Worm (Caenorhabditis elegans) whole organism, young adult: Measurements from ENCODE around the gene lin-31.

ENCODE experiments used
- C06A6.2 ChIP-seq: fragments of 200-800 bp; sonication (Bioruptor generic); conservative IDR thresholded peaks from 2 replicates; pipeline ENCODE4 v1.3.6; 2022; ENCODE audit warnings: missing genetic modification characterization, missing compliant biosample characterization
- F33H1.4 ChIP-seq: fragments of 200-800 bp; sonication (Bioruptor generic); IDR thresholded peaks from 2 replicates; pipeline ENCODE4 v1.3.6; 2022; ENCODE audit warnings: missing genetic modification reagents, missing genetic modification characterization, missing compliant biosample characterization
- F49E8.2 ChIP-seq: sonication (generic microtip); optimal IDR thresholded peaks from 3 replicates; lab custom pipeline; 2017; ENCODE audit warnings: missing genetic modification characterization, mild to moderate bottlenecking, missing compliant biosample characterization, antibody characterized with exemption, moderate library complexity; ENCODE audit not compliant: insufficient read depth
- aptf-2 ChIP-seq: fragments of 200-800 bp; sonication (Bioruptor generic); conservative IDR thresholded peaks from 2 replicates; pipeline ENCODE4 v1.3.6; 2022; ENCODE audit warnings: missing genetic modification reagents, missing genetic modification characterization, missing compliant biosample characterization
- cebp-1 ChIP-seq, 2 experiments: fragments of 200-800 bp in 1 of 2; sonication (Bioruptor generic) in 1 of 2; sonication (generic microtip) in 1 of 2; IDR thresholded peaks in 1 of 2; optimal IDR thresholded peaks in 1 of 2; 2 replicates each; pipeline versions ENCODE4 v1.3.6 to Lab custom; 2017 to 2022; ENCODE audit warnings: missing compliant biosample characterization in 2 of 2, missing genetic modification characterization in 2 of 2, mild to moderate bottlenecking in 1 of 2, missing genetic modification reagents in 1 of 2, moderate library complexity in 1 of 2
- ceh-40 ChIP-seq: fragments of 200-800 bp; sonication (Bioruptor generic); IDR thresholded peaks from 2 replicates; pipeline ENCODE4 v1.3.6; 2022; ENCODE audit warnings: missing genetic modification characterization, missing compliant biosample characterization
- ceh-58 ChIP-seq: fragments of 200-800 bp; sonication (Bioruptor generic); IDR thresholded peaks from 2 replicates; pipeline ENCODE4 v1.3.6; 2022; ENCODE audit warnings: missing genetic modification characterization, missing compliant biosample characterization
- him-1 ChIP-seq: sonication (generic microtip); optimal IDR thresholded peaks from 2 replicates; lab custom pipeline; 2016; ENCODE audit warnings: missing genotype, missing genetic modification reagents, missing genetic modification characterization, missing compliant biosample characterization
- hlh-12 ChIP-seq: sonication (generic microtip); optimal IDR thresholded peaks from 2 replicates; lab custom pipeline; 2016; ENCODE audit warnings: missing genetic modification characterization, missing compliant biosample characterization
- hmg-20 ChIP-seq: fragments of 200-800 bp; sonication (Bioruptor generic); IDR thresholded peaks from 2 replicates; pipeline ENCODE4 v1.3.6; 2022; ENCODE audit warnings: missing genetic modification reagents, missing genetic modification characterization, missing compliant biosample characterization
- lir-1 ChIP-seq: fragments of 200-800 bp; sonication (Bioruptor generic); conservative IDR thresholded peaks from 2 replicates; pipeline ENCODE4 v1.3.6; 2022; ENCODE audit warnings: missing genetic modification reagents, missing genetic modification characterization, missing compliant biosample characterization
- madf-6 ChIP-seq: fragments of 200-800 bp; sonication (Bioruptor generic); IDR thresholded peaks from 2 replicates; pipeline ENCODE4 v1.3.6; 2022; ENCODE audit warnings: missing genetic modification reagents, missing genetic modification characterization, missing compliant biosample characterization
- nhr-179 ChIP-seq: sonication (generic microtip); optimal IDR thresholded peaks from 2 replicates; lab custom pipeline; 2016; ENCODE audit warnings: mild to moderate bottlenecking, missing genetic modification characterization, missing compliant biosample characterization
- nhr-80 ChIP-seq: sonication (generic microtip); optimal IDR thresholded peaks from 2 replicates; lab custom pipeline; 2016; ENCODE audit warnings: missing genetic modification characterization, missing compliant biosample characterization
- nhr-90 ChIP-seq: sonication (generic microtip); optimal IDR thresholded peaks from 2 replicates; lab custom pipeline; 2016; ENCODE audit warnings: missing genotype, mild to moderate bottlenecking, missing genetic modification characterization, missing compliant biosample characterization
- rcor-1 ChIP-seq: fragments of 200-800 bp; sonication (Bioruptor generic); IDR thresholded peaks from 2 replicates; pipeline ENCODE4 v1.3.6; 2022; ENCODE audit warnings: missing genetic modification reagents, missing genetic modification characterization, missing compliant biosample characterization
- snpc-1.3 ChIP-seq: sonication (generic microtip); optimal IDR thresholded peaks from 2 replicates; lab custom pipeline; 2017; ENCODE audit warnings: missing genetic modification characterization, mild to moderate bottlenecking, missing compliant biosample characterization, antibody characterized with exemption, moderate library complexity, missing genotype, missing genetic modification reagents; ENCODE audit not compliant: insufficient read depth
- unc-130 ChIP-seq: sonication (generic microtip); optimal IDR thresholded peaks from 2 replicates; lab custom pipeline; 2016; ENCODE audit warnings: missing genetic modification reagents, missing genetic modification characterization, missing compliant biosample characterization
- unc-62 ChIP-seq: fragments of 150-350 bp; optimal IDR thresholded peaks from 2 replicates; lab custom pipeline; 2014; ENCODE audit warnings: missing biosample characterization, missing genetic modification reagents, missing genetic modification characterization
- zfh-2 ChIP-seq: fragments of 200-800 bp; sonication (Bioruptor generic); conservative IDR thresholded peaks from 2 replicates; pipeline ENCODE4 v1.3.6; 2022; ENCODE audit warnings: missing genetic modification reagents, missing genetic modification characterization, missing compliant biosample characterization
- ztf-25 ChIP-seq: fragments of 200-800 bp; sonication (Bioruptor generic); IDR thresholded peaks from 2 replicates; pipeline ENCODE4 v1.3.6; 2022; ENCODE audit warnings: missing genetic modification reagents, missing genetic modification characterization, missing compliant biosample characterization

The lin-31 gene

ce11 chrII:4025462-4025861 lies 43.1 kb downstream of the lin-31 start, which contains the start of gene K07D4.5:
TSS of gene K07D4.5 (minus strand) at chrII:4025562.
- TF ChIP-seq nhr-179 (no peak), C06A6.2 (GFP tag; lab: Robert Waterston, UW) (no peak), F33H1.4 (GFP tag; lab: Robert Waterston, UW) (no peak)

DNA sequence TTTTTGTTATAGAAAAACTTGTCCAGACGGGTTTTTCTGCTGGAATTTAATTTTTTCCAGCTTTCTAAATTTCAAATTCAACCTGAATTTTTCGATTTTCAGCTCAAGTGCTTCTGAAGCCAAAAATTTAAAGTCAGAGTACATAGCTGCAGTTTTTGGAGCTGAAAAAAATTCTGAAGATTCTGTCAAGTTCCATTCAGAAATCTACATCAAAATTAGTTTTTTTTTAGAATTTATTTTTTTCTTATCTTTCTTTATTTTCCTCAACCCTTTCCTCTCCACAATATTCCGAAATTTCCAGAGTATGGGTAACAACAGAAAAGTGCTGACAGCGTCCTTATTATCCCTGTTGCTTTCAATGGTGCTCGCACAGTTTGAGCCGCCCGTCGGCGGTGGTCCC lies 45.9 kb downstream of the lin-31 start, which contains the start of gene K07D4.9:
K07D4.9 (plus strand) TSS at position 301 of the 400 bp plus-strand sequence.
- TF ChIP-seq ceh-58 (GFP tag; lab: Robert Waterston, UW) (no peak), hmg-20 (GFP tag; lab: Robert Waterston, UW) (no peak), snpc-1.3 (tag; lab: Kevin White, UChicago) (no peak), aptf-2 (GFP tag; lab: Robert Waterston, UW) (no peak), him-1 (tag; lab: Kevin White, UChicago) (no peak), unc-130 (GFP tag; lab: Kevin White, UChicago) (no peak), nhr-80 (tag; lab: Kevin White, UChicago) (no peak), cebp-1 (GFP tag; IDR thresholded peaks at IDR 0.05; lab: Robert Waterston, UW) (no peak), cebp-1 (tag; optimal IDR thresholded peaks at IDR 0.05; lab: Kevin White, UChicago) (no peak), madf-6 (GFP tag; lab: Robert Waterston, UW) (no peak), unc-62 (GFP tag; lab: Kevin White, UChicago) (no peak), lir-1 (GFP tag; lab: Robert Waterston, UW) (no peak), zfh-2 (no peak), ztf-25 (no peak)

DNA sequence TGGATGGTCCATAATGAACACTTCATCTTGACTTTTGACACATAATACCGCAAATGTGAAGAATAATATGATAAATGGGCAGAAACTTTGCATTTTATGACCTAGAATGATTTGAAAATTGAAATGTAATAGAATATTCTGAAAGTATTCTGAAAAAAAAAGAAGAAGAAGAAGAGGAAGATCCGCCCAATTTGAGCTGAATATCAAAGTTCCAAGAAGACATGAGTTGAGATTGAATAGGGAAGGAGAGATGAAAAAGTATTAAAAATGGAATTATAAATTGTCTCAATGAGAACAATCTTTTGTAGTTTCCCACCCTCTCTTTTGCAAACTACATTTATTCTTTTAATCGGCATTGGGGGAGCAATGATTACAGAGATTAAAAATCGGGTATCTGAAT lies 49.9 kb downstream of the lin-31 start, which contains the start of gene K07D4.4:
K07D4.4 (minus strand) TSS at position 101 of the 400 bp plus-strand sequence.
- TF ChIP-seq F49E8.2 (no peak), hlh-12 (tag; lab: Kevin White, UChicago) (no peak), nhr-90 (tag; lab: Kevin White, UChicago) (no peak), cebp-1 (GFP tag; IDR thresholded peaks at IDR 0.05; lab: Robert Waterston, UW) (no peak), cebp-1 (tag; optimal IDR thresholded peaks at IDR 0.05; lab: Kevin White, UChicago) (no peak), rcor-1 (GFP tag; lab: Robert Waterston, UW) (no peak), ceh-40 (GFP tag; lab: Robert Waterston, UW) (no peak)
